Worm (Caenorhabditis elegans) whole organism, L4 larva: Measurements from ENCODE around the gene T10B5.4.

Source experiments
- D1046.2 ChIP-seq: fragments of 200-800 bp; sonication (Bioruptor generic); IDR thresholded peaks from 2 replicates; pipeline ENCODE4 v1.3.6; 2022; ENCODE audit warnings: missing genetic modification characterization, missing compliant biosample characterization
- F10B5.3 ChIP-seq: sonication (generic microtip); optimal IDR thresholded peaks from 2 replicates; lab custom pipeline; 2016; ENCODE audit warnings: mild to moderate bottlenecking, missing genetic modification characterization, missing compliant biosample characterization
- F44E2.7 ChIP-seq: fragments of 200-800 bp; sonication (Bioruptor generic); IDR thresholded peaks from 2 replicates; pipeline ENCODE4 v2.1.2; 2022; ENCODE audit warnings: missing genetic modification characterization, missing compliant biosample characterization
- F49E8.2 ChIP-seq: sonication (generic microtip); optimal IDR thresholded peaks from 2 replicates; lab custom pipeline; 2016; ENCODE audit warnings: missing compliant biosample characterization, mild to moderate bottlenecking, missing genetic modification characterization, borderline replicate concordance
- T20F7.1 ChIP-seq: fragments of 200-800 bp; sonication (Bioruptor generic); optimal IDR thresholded peaks from 2 replicates; lab custom pipeline; 2018; ENCODE audit warnings: mild to moderate bottlenecking, missing genetic modification characterization, missing compliant biosample characterization
- Y48G9A.11 ChIP-seq: fragments of 200-800 bp; sonication (Bioruptor generic); IDR thresholded peaks from 2 replicates; pipeline ENCODE4 v1.3.6; 2022; ENCODE audit warnings: missing genetic modification reagents, missing genetic modification characterization, missing compliant biosample characterization
- ZK337.2 ChIP-seq: fragments of 200-800 bp; sonication (Bioruptor generic); IDR thresholded peaks from 2 replicates; pipeline ENCODE4 v1.3.6; 2022; ENCODE audit warnings: missing genetic modification reagents, missing genetic modification characterization, missing compliant biosample characterization
- ZK546.5 ChIP-seq, 2 experiments: sonication (generic microtip); optimal IDR thresholded peaks; 2 replicates each; lab custom pipeline; 2017; ENCODE audit warnings: missing biosample characterization in 2 of 2, missing genetic modification characterization in 2 of 2
- ama-1 ChIP-seq: fragments of 150-350 bp; optimal IDR thresholded peaks from 2 replicates; lab custom pipeline; 2014; ENCODE audit warnings: inconsistent platforms, mixed read lengths
- ceh-20 ChIP-seq: fragments of 200-800 bp; sonication (Bioruptor generic); IDR thresholded peaks from 2 replicates; pipeline ENCODE4 v1.3.6; 2022; ENCODE audit warnings: missing genetic modification reagents, missing genetic modification characterization, missing compliant biosample characterization
- ceh-82 ChIP-seq: sonication (generic microtip); optimal IDR thresholded peaks from 2 replicates; lab custom pipeline; 2017; ENCODE audit warnings: missing biosample characterization, missing genetic modification characterization
- cey-2 ChIP-seq: sonication (generic microtip); optimal IDR thresholded peaks from 3 replicates; lab custom pipeline; 2017; ENCODE audit warnings: missing genetic modification characterization, mild to moderate bottlenecking, missing compliant biosample characterization, antibody characterized with exemption, borderline replicate concordance; ENCODE audit not compliant: insufficient read depth
- daf-12 ChIP-seq: fragments of 150-350 bp; optimal IDR thresholded peaks from 2 replicates; lab custom pipeline; 2014; ENCODE audit warnings: missing biosample characterization, missing genetic modification reagents, missing genetic modification characterization
- daf-16 ChIP-seq, 3 experiments: sonication (generic microtip); optimal IDR thresholded peaks; 2 replicates each; lab custom pipeline; 2016 to 2017; ENCODE audit warnings: missing genetic modification characterization in 3 of 3, missing genetic modification reagents in 3 of 3, mild to moderate bottlenecking in 2 of 3, missing compliant biosample characterization in 2 of 3, missing biosample characterization in 1 of 3, moderate library complexity in 1 of 3
- dmd-6 ChIP-seq: fragments of 200-800 bp; sonication (Bioruptor generic); IDR thresholded peaks from 2 replicates; pipeline ENCODE4 v1.3.6; 2022; ENCODE audit warnings: missing genetic modification reagents, missing genetic modification characterization, missing compliant biosample characterization
- dmd-8 ChIP-seq: fragments of 200-800 bp; sonication (Bioruptor generic); IDR thresholded peaks from 2 replicates; pipeline ENCODE4 v1.3.6; 2022; ENCODE audit warnings: missing genetic modification characterization, missing compliant biosample characterization
- duxl-1 ChIP-seq: sonication (generic microtip); optimal IDR thresholded peaks from 2 replicates; lab custom pipeline; 2016; ENCODE audit warnings: mild to moderate bottlenecking, missing genetic modification characterization, moderate library complexity, missing compliant biosample characterization; ENCODE audit not compliant: poor library complexity
- dve-1 ChIP-seq: sonication (generic microtip); optimal IDR thresholded peaks from 2 replicates; lab custom pipeline; 2017; ENCODE audit warnings: antibody characterized with exemption, mild to moderate bottlenecking, missing genetic modification characterization, missing compliant biosample characterization; ENCODE audit not compliant: insufficient read depth
- egl-43 ChIP-seq: fragments of 200-800 bp; sonication (Bioruptor generic); IDR thresholded peaks from 2 replicates; pipeline ENCODE4 v1.3.6; 2022; ENCODE audit warnings: missing genetic modification reagents, missing genetic modification characterization, missing compliant biosample characterization
- fos-1 ChIP-seq: fragments of 150-350 bp; optimal IDR thresholded peaks from 2 replicates; lab custom pipeline; 2014; ENCODE audit warnings: missing biosample characterization, missing genetic modification characterization
- gei-8 ChIP-seq: fragments of 200-800 bp; sonication (Bioruptor generic); optimal IDR thresholded peaks from 2 replicates; lab custom pipeline; 2018; ENCODE audit warnings: mild to moderate bottlenecking, missing genetic modification characterization, missing compliant biosample characterization
- hif-1 ChIP-seq, 2 experiments: sonication (generic microtip); optimal IDR thresholded peaks; 2 replicates each; lab custom pipeline; 2016 to 2017; ENCODE audit warnings: missing compliant biosample characterization in 2 of 2, missing genetic modification characterization in 2 of 2, missing genetic modification reagents in 2 of 2, missing genotype in 2 of 2, mild to moderate bottlenecking in 1 of 2
- hlh-11 ChIP-seq: fragments of 200-800 bp; sonication (Bioruptor generic); optimal IDR thresholded peaks from 2 replicates; lab custom pipeline; 2018; ENCODE audit warnings: mild to moderate bottlenecking, missing genetic modification characterization, missing compliant biosample characterization
- hmg-1.1 ChIP-seq: fragments of 200-800 bp; sonication (Bioruptor generic); IDR thresholded peaks from 2 replicates; pipeline ENCODE4 v1.3.6; 2022; ENCODE audit warnings: missing genetic modification reagents, missing genetic modification characterization, missing compliant biosample characterization
- lin-15B ChIP-seq: fragments of 150-350 bp; sonication (generic microtip); optimal IDR thresholded peaks from 3 replicates; lab custom pipeline; 2014; ENCODE audit warnings: missing biosample characterization, missing genetic modification characterization
- lin-29 ChIP-seq: fragments of 200-800 bp; sonication (Bioruptor generic); IDR thresholded peaks from 2 replicates; pipeline ENCODE4 v1.3.6; 2022; ENCODE audit warnings: missing genetic modification reagents, missing genetic modification characterization, missing compliant biosample characterization
- lin-38 ChIP-seq: fragments of 200-800 bp; sonication (Bioruptor generic); IDR thresholded peaks from 2 replicates; pipeline ENCODE4 v1.3.6; 2022; ENCODE audit warnings: missing genetic modification reagents, missing genetic modification characterization, missing compliant biosample characterization
- lin-39 ChIP-seq: fragments of 150-350 bp; optimal IDR thresholded peaks from 2 replicates; lab custom pipeline; 2014; ENCODE audit warnings: missing biosample characterization, missing genetic modification reagents, missing genetic modification characterization
- lsy-2 ChIP-seq, 2 experiments: fragments of 150-350 bp in 1 of 2; sonication (generic microtip) in 1 of 2; optimal IDR thresholded peaks; 2 replicates each; lab custom pipeline; 2014 to 2017; ENCODE audit warnings: missing biosample characterization in 2 of 2, missing genetic modification characterization in 2 of 2
- madf-9 ChIP-seq: fragments of 200-800 bp; sonication (Bioruptor generic); conservative IDR thresholded peaks from 2 replicates; pipeline ENCODE4 v1.3.6; 2022; ENCODE audit warnings: missing genetic modification reagents, missing genetic modification characterization, missing compliant biosample characterization
- mdl-1 ChIP-seq, 2 experiments: fragments of 150-350 bp in 1 of 2; sonication (generic microtip) in 1 of 2; optimal IDR thresholded peaks; 2 replicates each; lab custom pipeline; 2014 to 2017; ENCODE audit warnings: missing biosample characterization in 2 of 2, missing genetic modification characterization in 2 of 2
- mxl-2 ChIP-seq: fragments of 200-800 bp; sonication (Bioruptor generic); conservative IDR thresholded peaks from 2 replicates; pipeline ENCODE4 v1.3.6; 2022; ENCODE audit warnings: missing genetic modification reagents, missing genetic modification characterization, missing compliant biosample characterization
- nhr-25 ChIP-seq: sonication (generic microtip); optimal IDR thresholded peaks from 2 replicates; lab custom pipeline; 2017; ENCODE audit warnings: missing genetic modification characterization, mild to moderate bottlenecking, missing compliant biosample characterization, antibody characterized with exemption, moderate library complexity, borderline replicate concordance; ENCODE audit not compliant: insufficient read depth
- nhr-42 ChIP-seq: fragments of 200-800 bp; sonication (Bioruptor generic); IDR thresholded peaks from 2 replicates; pipeline ENCODE4 v1.3.6; 2022; ENCODE audit warnings: missing genetic modification characterization, missing compliant biosample characterization
- nhr-6 ChIP-seq: fragments of 150-350 bp; optimal IDR thresholded peaks from 2 replicates; lab custom pipeline; 2014; ENCODE audit warnings: missing biosample characterization, missing genetic modification characterization
- pha-4 ChIP-seq, 2 experiments: fragments of 150-350 bp in 1 of 2; fragments of 200-800 bp in 1 of 2; sonication (Bioruptor generic) in 1 of 2; IDR thresholded peaks in 1 of 2; optimal IDR thresholded peaks in 1 of 2; 2 replicates each; pipeline versions ENCODE4 v1.3.6 to Lab custom; 2014 to 2022; ENCODE audit warnings: missing genetic modification characterization in 2 of 2, missing genetic modification reagents in 2 of 2, missing biosample characterization in 1 of 2, missing compliant biosample characterization in 1 of 2
- pqm-1 ChIP-seq: sonication (generic microtip); optimal IDR thresholded peaks from 2 replicates; lab custom pipeline; 2017; ENCODE audit warnings: missing biosample characterization, missing genetic modification characterization
- rbr-2 ChIP-seq: sonication (generic microtip); optimal IDR thresholded peaks from 2 replicates; lab custom pipeline; 2016; ENCODE audit warnings: missing genotype, missing genetic modification characterization, missing compliant biosample characterization
- saeg-2 ChIP-seq: fragments of 200-800 bp; sonication (Bioruptor generic); IDR thresholded peaks from 2 replicates; pipeline ENCODE4 v1.3.6; 2022; ENCODE audit warnings: missing genetic modification reagents, missing genetic modification characterization, missing compliant biosample characterization
- sdz-12 ChIP-seq: fragments of 200-800 bp; sonication (Bioruptor generic); optimal IDR thresholded peaks from 2 replicates; lab custom pipeline; 2018; ENCODE audit warnings: mild to moderate bottlenecking, missing genetic modification characterization, missing compliant biosample characterization
- snpc-4 ChIP-seq: fragments of 150-350 bp; optimal IDR thresholded peaks from 2 replicates; lab custom pipeline; 2014; ENCODE audit warnings: missing biosample characterization, missing genetic modification characterization
- spr-3 ChIP-seq: fragments of 200-800 bp; sonication (Bioruptor generic); optimal IDR thresholded peaks from 2 replicates; lab custom pipeline; 2018; ENCODE audit warnings: mild to moderate bottlenecking, missing genetic modification characterization, missing compliant biosample characterization
- tag-97 ChIP-seq: fragments of 200-800 bp; sonication (Bioruptor generic); IDR thresholded peaks from 2 replicates; pipeline ENCODE4 v1.3.6; 2022; ENCODE audit warnings: missing genetic modification characterization, missing compliant biosample characterization
- tra-1 ChIP-seq: fragments of 200-800 bp; sonication (Bioruptor generic); IDR thresholded peaks from 2 replicates; pipeline ENCODE4 v1.3.6; 2022; ENCODE audit warnings: missing genetic modification reagents, missing genetic modification characterization, missing compliant biosample characterization
- unc-130 ChIP-seq: sonication (generic microtip); optimal IDR thresholded peaks from 2 replicates; lab custom pipeline; 2016; ENCODE audit warnings: missing genetic modification reagents, missing genetic modification characterization, missing compliant biosample characterization
- zfp-2 ChIP-seq: sonication (generic microtip); optimal IDR thresholded peaks from 2 replicates; lab custom pipeline; 2016; ENCODE audit warnings: mild to moderate bottlenecking, missing genetic modification characterization, missing compliant biosample characterization
- zip-2 ChIP-seq: fragments of 150-350 bp; optimal IDR thresholded peaks from 2 replicates; lab custom pipeline; 2014; ENCODE audit warnings: missing biosample characterization, missing genetic modification characterization
- ztf-11 ChIP-seq: fragments of 150-350 bp; optimal IDR thresholded peaks from 2 replicates; lab custom pipeline; 2014; ENCODE audit warnings: missing biosample characterization, missing genetic modification characterization

T10B5.4 gene

ce11 chrV:1875497-1875988, 3.9 kb upstream of the T10B5.4 start (continued):
- TF ChIP-seq unc-130 (no peak), D1046.2 (peak; percentile 79), hmg-1.1 (GFP tag; lab: Robert Waterston, UW) (no peak), madf-9 (GFP tag; lab: Robert Waterston, UW) (0 out of 2 replicates have a peak, but pooled peaks have one; percentile 43), snpc-4 (tag; lab: Kevin White, UChicago) (no peak), zip-2 (tag; lab: Kevin White, UChicago) (no peak), saeg-2 (no peak), dve-1 (peak; percentile 25), T20F7.1 (peak; percentile 71), daf-12 (no peak), pqm-1 (no peak), sdz-12 (GFP tag; lab: Kevin White, UChicago) (no peak), mdl-1 (tag; optimal IDR thresholded peaks at IDR 0.05; lab: Kevin White, UChicago) (no peak), ZK337.2 (GFP tag; lab: Robert Waterston, UW) (no peak), duxl-1 (peak; percentile 39), zfp-2 (tag; lab: Kevin White, UChicago) (no peak), hlh-11 (peak; percentile 25), lin-29 (GFP tag; lab: Robert Waterston, UW) (no peak), nhr-25 (no peak), gei-8 (GFP tag; lab: Kevin White, UChicago) (no peak), egl-43 (GFP tag; lab: Robert Waterston, UW) (peak; percentile 77), F10B5.3 (tag; lab: Kevin White, UChicago) (peak; percentile 32), F44E2.7 (GFP tag; lab: Robert Waterston, UW) (no peak), fos-1 (no peak), ceh-82 (tag; lab: Kevin White, UChicago) (no peak), tra-1 (GFP tag; lab: Robert Waterston, UW) (peak; percentile 51; the same call in 1 of the 2 replicates), nhr-6 (no peak), daf-16 (GFP tag; optimal IDR thresholded peaks at IDR 0.05; lab: Kevin White, UChicago) (no peak), daf-16 (tag; optimal IDR thresholded peaks at IDR 0.05; lab: Kevin White, UChicago) (peak; percentile 10), mxl-2 (GFP tag; lab: Robert Waterston, UW) (no peak), tag-97 (no peak), lsy-2 (tag; optimal IDR thresholded peaks at IDR 0.05; lab: Kevin White, UChicago) (peak in 1 of 2 experiments; percentile 60), nhr-42 (GFP tag; lab: Robert Waterston, UW) (no peak), ceh-20 (no peak), dmd-8 (peak; percentile 64; the same call in 1 of the 2 replicates), spr-3 (GFP tag; lab: Kevin White, UChicago) (peak; percentile 30), rbr-2 (tag; lab: Kevin White, UChicago) (no peak), pha-4 (GFP tag; IDR thresholded peaks at IDR 0.05; lab: Robert Waterston, UW) (peak; percentile 69; the same call in 1 of the 2 replicates), pha-4 (tag; optimal IDR thresholded peaks at IDR 0.05; lab: Kevin White, UChicago) (no peak), hif-1 (tag; optimal IDR thresholded peaks at IDR 0.05; lab: Kevin White, UChicago) (peak in 1 of 2 experiments; percentile 41), ztf-11 (tag; lab: Kevin White, UChicago) (no peak), lin-15B (peak; percentile 17), cey-2 (tag; lab: Kevin White, UChicago) (no peak), lin-39 (tag; lab: Kevin White, UChicago) (no peak), F49E8.2 (no peak), ama-1 (lab: Kevin White, UChicago) (peak; percentile 41), dmd-6 (GFP tag; lab: Robert Waterston, UW) (peak; percentile 23; the same call in 1 of the 2 replicates), Y48G9A.11 (GFP tag; lab: Robert Waterston, UW) (peak; percentile 62; the same call in 1 of the 2 replicates), lin-38 (GFP tag; lab: Robert Waterston, UW) (peak; percentile 82), ZK546.5 (tag; optimal IDR thresholded peaks at IDR 0.05; lab: Kevin White, UChicago) (no peak)
